Worm (Caenorhabditis elegans) whole organism, L4 larva: ENCODE measurements around the gene F32E10.9.

ENCODE experiments used
- daf-12 ChIP-seq: fragments of 150-350 bp; optimal IDR thresholded peaks from 2 replicates; lab custom pipeline; 2014; ENCODE audit warnings: missing biosample characterization, missing genetic modification reagents, missing genetic modification characterization
- hlh-30 ChIP-seq: sonication (generic microtip); optimal IDR thresholded peaks from 2 replicates; lab custom pipeline; 2017; ENCODE audit warnings: antibody characterized with exemption, mild to moderate bottlenecking, missing genetic modification characterization, missing compliant biosample characterization; ENCODE audit not compliant: insufficient read depth
- nhr-11 ChIP-seq: fragments of 150-350 bp; optimal IDR thresholded peaks from 2 replicates; lab custom pipeline; 2014; ENCODE audit warnings: missing biosample characterization, missing genetic modification characterization
- pqm-1 ChIP-seq: sonication (generic microtip); optimal IDR thresholded peaks from 2 replicates; lab custom pipeline; 2017; ENCODE audit warnings: missing biosample characterization, missing genetic modification characterization
- snpc-4 ChIP-seq: fragments of 150-350 bp; optimal IDR thresholded peaks from 2 replicates; lab custom pipeline; 2014; ENCODE audit warnings: missing biosample characterization, missing genetic modification characterization

DNA sequence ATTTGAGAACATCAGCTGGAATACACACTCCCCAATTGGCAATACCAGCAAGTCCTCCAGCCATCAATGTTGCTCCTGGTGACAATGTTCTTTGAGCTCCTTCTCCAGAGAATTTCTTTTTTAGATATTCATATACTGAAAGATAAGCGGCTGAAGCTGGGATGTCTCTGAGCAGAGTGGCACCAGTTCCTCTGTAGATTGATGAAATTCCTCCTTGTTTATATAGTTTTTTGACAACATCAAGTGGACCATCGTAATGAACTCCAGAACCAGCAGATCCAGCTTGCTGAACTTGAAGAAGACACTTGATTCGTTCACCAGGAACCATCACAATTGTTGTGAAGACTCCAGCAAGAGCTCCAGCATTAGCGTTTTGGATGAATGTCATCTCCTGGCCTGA is 11.7 kb downstream of the F32E10.9 start:
- TF ChIP-seq pqm-1 (tag; lab: Kevin White, UChicago) (no peak), daf-12 (tag; lab: Kevin White, UChicago) (no peak), nhr-11 (tag; lab: Kevin White, UChicago) (no peak), snpc-4 (tag; lab: Kevin White, UChicago) (no peak), hlh-30 (tag; lab: Kevin White, UChicago) (no peak)
